Fruit fly (Drosophila melanogaster) whole organism, embryonic: ENCODE data around the gene CG33108.

ENCODE experiments used
- Adf1 ChIP-seq: fragments of 200-800 bp; sonication (Bioruptor generic); IDR thresholded peaks from 2 replicates; pipeline ENCODE4 v1.3.6; 2022; ENCODE audit warnings: missing biosample characterization, missing genetic modification characterization
- Aef1 ChIP-seq: fragments of 200-800 bp; sonication (Bioruptor generic); IDR thresholded peaks from 3 replicates; pipeline ENCODE4 v1.3.6; 2022; ENCODE audit warnings: missing biosample characterization, missing genetic modification characterization
- Bdp1 ChIP-seq: fragments of 200-800 bp; sonication (Bioruptor generic); optimal IDR thresholded peaks from 3 replicates; lab custom pipeline; 2016; ENCODE audit warnings: missing biosample characterization, missing genetic modification characterization
- Bteb2 ChIP-seq: fragments of 200-800 bp; sonication (Bioruptor generic); optimal IDR thresholded peaks from 2 replicates; lab custom pipeline; 2016; ENCODE audit warnings: missing biosample characterization, missing genetic modification characterization
- CG10209 ChIP-seq: fragments of 200-800 bp; sonication (Bioruptor generic); optimal IDR thresholded peaks from 3 replicates; lab custom pipeline; 2017; ENCODE audit warnings: missing biosample characterization, mild to moderate bottlenecking, missing genetic modification characterization, missing genetic modification reagents
- CG1024 ChIP-seq: fragments of 200-800 bp; sonication (Bioruptor generic); IDR thresholded peaks from 2 replicates; pipeline ENCODE4 v1.3.6; 2022; ENCODE audit warnings: missing biosample characterization, missing genetic modification characterization
- CG10431 ChIP-seq: fragments of 200-800 bp; sonication (Bioruptor generic); optimal IDR thresholded peaks from 3 replicates; lab custom pipeline; 2018; ENCODE audit warnings: missing biosample characterization, mild to moderate bottlenecking, missing genetic modification characterization
- CG10565 ChIP-seq: fragments of 200-800 bp; sonication (Bioruptor generic); optimal IDR thresholded peaks from 3 replicates; lab custom pipeline; 2016; ENCODE audit warnings: missing biosample characterization, mild to moderate bottlenecking, missing genetic modification characterization
- CG11456 ChIP-seq: fragments of 200-800 bp; sonication (Bioruptor generic); IDR thresholded peaks from 3 replicates; pipeline ENCODE4 v1.3.6; 2022; ENCODE audit warnings: missing biosample characterization, missing genetic modification characterization
- CG12236 ChIP-seq: fragments of 200-800 bp; sonication (Bioruptor generic); optimal IDR thresholded peaks from 2 replicates; lab custom pipeline; 2016; ENCODE audit warnings: missing biosample characterization, missing genetic modification characterization
- CG12659 ChIP-seq: fragments of 200-800 bp; sonication (Bioruptor generic); optimal IDR thresholded peaks from 3 replicates; lab custom pipeline; 2017; ENCODE audit warnings: mild to moderate bottlenecking, missing biosample characterization, missing genetic modification reagents, missing genetic modification characterization
- CG13296 ChIP-seq: fragments of 200-800 bp; sonication (Bioruptor generic); optimal IDR thresholded peaks from 3 replicates; lab custom pipeline; 2018; ENCODE audit warnings: missing biosample characterization, mild to moderate bottlenecking, missing genetic modification characterization
- CG18764 ChIP-seq: fragments of 200-800 bp; sonication (Bioruptor generic); optimal IDR thresholded peaks from 3 replicates; lab custom pipeline; 2016; ENCODE audit warnings: missing biosample characterization, missing genetic modification characterization
- CG2120 ChIP-seq: fragments of 200-800 bp; sonication (Bioruptor generic); optimal IDR thresholded peaks from 3 replicates; lab custom pipeline; 2016; ENCODE audit warnings: missing biosample characterization, missing genetic modification characterization
- CG2678 ChIP-seq: fragments of 200-800 bp; sonication (Bioruptor generic); optimal IDR thresholded peaks from 3 replicates; lab custom pipeline; 2019; ENCODE audit warnings: missing biosample characterization, mild to moderate bottlenecking, missing genetic modification characterization, moderate library complexity
- CG32532 ChIP-seq: fragments of 200-800 bp; sonication (Bioruptor generic); IDR thresholded peaks from 2 replicates; pipeline ENCODE4 v1.3.6; 2022; ENCODE audit warnings: missing biosample characterization, missing genetic modification characterization
- CG43689 ChIP-seq: fragments of 200-800 bp; sonication (Bioruptor generic); IDR thresholded peaks from 2 replicates; pipeline ENCODE4 v1.3.6; 2022; ENCODE audit warnings: missing biosample characterization, missing genetic modification characterization
- CG4707 ChIP-seq: fragments of 200-800 bp; sonication (Bioruptor generic); optimal IDR thresholded peaks from 2 replicates; lab custom pipeline; 2018; ENCODE audit warnings: missing biosample characterization, mild to moderate bottlenecking, missing genetic modification characterization, moderate library complexity
- CG4730 ChIP-seq: fragments of 200-800 bp; sonication (Bioruptor generic); IDR thresholded peaks from 2 replicates; pipeline ENCODE4 v1.3.6; 2022; ENCODE audit warnings: missing biosample characterization, missing genetic modification characterization
- CG7928 ChIP-seq: fragments of 200-800 bp; sonication (Bioruptor generic); optimal IDR thresholded peaks from 2 replicates; lab custom pipeline; 2017; ENCODE audit warnings: missing biosample characterization, mild to moderate bottlenecking, missing genetic modification characterization
- CG8924 ChIP-seq: fragments of 200-800 bp; optimal IDR thresholded peaks from 3 replicates; lab custom pipeline; 2019; ENCODE audit warnings: missing biosample characterization, mild to moderate bottlenecking, missing genetic modification characterization, moderate library complexity
- CG9727 ChIP-seq: fragments of 200-800 bp; sonication (Bioruptor generic); optimal IDR thresholded peaks from 3 replicates; lab custom pipeline; 2017; ENCODE audit warnings: missing biosample characterization, mild to moderate bottlenecking, missing genetic modification characterization
- Dp ChIP-seq: fragments of 200-800 bp; sonication (Bioruptor generic); optimal IDR thresholded peaks from 2 replicates; lab custom pipeline; 2018; ENCODE audit warnings: missing biosample characterization, mild to moderate bottlenecking, missing genetic modification characterization, moderate library complexity
- Hmr ChIP-seq: fragments of 200-800 bp; sonication (Bioruptor generic); optimal IDR thresholded peaks from 3 replicates; lab custom pipeline; 2017; ENCODE audit warnings: mild to moderate bottlenecking, missing biosample characterization, missing genetic modification reagents, missing genetic modification characterization
- NfI ChIP-seq: fragments of 200-800 bp; sonication (Bioruptor generic); optimal IDR thresholded peaks from 3 replicates; lab custom pipeline; 2018; ENCODE audit warnings: missing biosample characterization, mild to moderate bottlenecking, missing genetic modification characterization, moderate library complexity
- Pdp1 ChIP-seq, 2 experiments: fragments of 200-800 bp; sonication (Bioruptor generic); optimal IDR thresholded peaks; 3 replicates each; lab custom pipeline; 2016; ENCODE audit warnings: missing biosample characterization in 2 of 2, missing genetic modification characterization in 2 of 2, mild to moderate bottlenecking in 1 of 2, moderate library complexity in 1 of 2
- Rfx ChIP-seq: fragments of 200-800 bp; sonication (Bioruptor generic); IDR thresholded peaks from 2 replicates; pipeline ENCODE4 v1.3.6; 2022; ENCODE audit warnings: missing biosample characterization, missing genetic modification characterization
- Sin3A ChIP-seq: fragments of >200 bp; optimal IDR thresholded peaks from 2 replicates; lab custom pipeline; 2018
- ac ChIP-seq: fragments of 200-800 bp; sonication (Bioruptor generic); optimal IDR thresholded peaks from 3 replicates; lab custom pipeline; 2017; ENCODE audit warnings: missing biosample characterization, mild to moderate bottlenecking, missing genetic modification characterization
- bab2 ChIP-seq: fragments of 200-800 bp; sonication (Bioruptor generic); optimal IDR thresholded peaks from 2 replicates; lab custom pipeline; 2016; ENCODE audit warnings: missing biosample characterization, missing genetic modification characterization
- bowl ChIP-seq: fragments of 200-800 bp; sonication (Bioruptor generic); IDR thresholded peaks from 2 replicates; pipeline ENCODE4 v1.3.6; 2022; ENCODE audit warnings: missing biosample characterization, missing genetic modification characterization
- chif ChIP-seq, 2 experiments: fragments of 200-800 bp; sonication (Bioruptor generic); optimal IDR thresholded peaks; 3 replicates each; lab custom pipeline; 2016; ENCODE audit warnings: missing biosample characterization in 2 of 2, missing genetic modification characterization in 2 of 2
- ems ChIP-seq: fragments of 200-800 bp; sonication (Bioruptor generic); optimal IDR thresholded peaks from 3 replicates; lab custom pipeline; 2016; ENCODE audit warnings: missing biosample characterization, missing genetic modification characterization
- esg ChIP-seq: fragments of 200-800 bp; sonication (Bioruptor generic); conservative IDR thresholded peaks from 2 replicates; pipeline ENCODE4 v1.3.6; 2022; ENCODE audit warnings: missing biosample characterization, missing genetic modification characterization
- eve ChIP-seq, 2 experiments: fragments of >200 bp; optimal IDR thresholded peaks; 2 replicates each; lab custom pipeline; 2017; ENCODE audit warnings: missing biosample characterization in 2 of 2, missing genetic modification characterization in 2 of 2
- eyg ChIP-seq: fragments of 200-800 bp; sonication (Bioruptor generic); optimal IDR thresholded peaks from 3 replicates; lab custom pipeline; 2016; ENCODE audit warnings: missing biosample characterization, missing genetic modification characterization
- fd64A ChIP-seq: fragments of 200-800 bp; sonication (Bioruptor generic); optimal IDR thresholded peaks from 3 replicates; lab custom pipeline; 2018; ENCODE audit warnings: missing biosample characterization, mild to moderate bottlenecking, missing genetic modification characterization
- grn ChIP-seq: fragments of 200-800 bp; sonication (Bioruptor generic); optimal IDR thresholded peaks from 3 replicates; lab custom pipeline; 2017; ENCODE audit warnings: missing biosample characterization, missing genetic modification characterization
- inv ChIP-seq: fragments of 200-800 bp; sonication (Bioruptor generic); IDR thresholded peaks from 2 replicates; pipeline ENCODE4 v1.3.6; 2022; ENCODE audit warnings: missing biosample characterization, missing genetic modification characterization; ENCODE audit not compliant: partially characterized antibody
- knrl ChIP-seq: fragments of 200-800 bp; sonication (Bioruptor generic); IDR thresholded peaks from 3 replicates; pipeline ENCODE4 v1.3.6; 2022; ENCODE audit warnings: missing biosample characterization, missing genetic modification characterization; ENCODE audit not compliant: partially characterized antibody
- psq ChIP-seq: fragments of 200-800 bp; sonication (Bioruptor generic); optimal IDR thresholded peaks from 2 replicates; lab custom pipeline; 2017; ENCODE audit warnings: missing biosample characterization, missing genetic modification characterization
- row ChIP-seq: fragments of 200-800 bp; sonication (Bioruptor generic); IDR thresholded peaks from 3 replicates; pipeline ENCODE4 v1.3.6; 2022; ENCODE audit warnings: missing biosample characterization, missing genetic modification characterization
- sima ChIP-seq: fragments of 200-800 bp; sonication (Bioruptor generic); optimal IDR thresholded peaks from 2 replicates; lab custom pipeline; 2016; ENCODE audit warnings: missing biosample characterization, missing genetic modification characterization
- tll ChIP-seq, 2 experiments: fragments of 200-800 bp in 1 of 2; fragments of >200 bp in 1 of 2; sonication (Bioruptor generic) in 1 of 2; optimal IDR thresholded peaks; 2 replicates each; lab custom pipeline; 2017 to 2019; ENCODE audit warnings: missing biosample characterization in 2 of 2, missing genetic modification characterization in 2 of 2, mild to moderate bottlenecking in 1 of 2, moderate library complexity in 1 of 2
- tx ChIP-seq: fragments of 200-800 bp; sonication (Bioruptor generic); optimal IDR thresholded peaks from 2 replicates; lab custom pipeline; 2016; ENCODE audit warnings: missing biosample characterization, missing genetic modification characterization
- unpg ChIP-seq: fragments of 200-800 bp; sonication (Bioruptor generic); optimal IDR thresholded peaks from 3 replicates; lab custom pipeline; 2018; ENCODE audit warnings: missing biosample characterization, mild to moderate bottlenecking, missing genetic modification characterization, moderate library complexity
- vnd ChIP-seq: fragments of 200-800 bp; sonication (Bioruptor generic); IDR thresholded peaks from 3 replicates; pipeline ENCODE4 v1.3.6; 2022; ENCODE audit warnings: missing biosample characterization, missing genetic modification characterization; ENCODE audit not compliant: partially characterized antibody
- wdn ChIP-seq: fragments of 200-800 bp; sonication (Bioruptor generic); IDR thresholded peaks from 2 replicates; pipeline ENCODE4 v1.3.6; 2022; ENCODE audit warnings: missing biosample characterization, missing genetic modification characterization
- zen ChIP-seq: fragments of 200-800 bp; sonication (Bioruptor generic); optimal IDR thresholded peaks from 3 replicates; lab custom pipeline; 2018; ENCODE audit warnings: missing biosample characterization, mild to moderate bottlenecking, missing genetic modification characterization, moderate library complexity
- zf30C ChIP-seq: fragments of 200-800 bp; sonication (Bioruptor generic); optimal IDR thresholded peaks from 3 replicates; lab custom pipeline; 2018; ENCODE audit warnings: missing biosample characterization, mild to moderate bottlenecking, missing genetic modification characterization

Gene CG33108

dm6 chr3R:24031019-24031824 lies 35.8 kb downstream of the CG33108 start (continued):
- TF ChIP-seq knrl, result no peak
- no peak for TF ChIP-seq Pdp1 (GFP tag; optimal IDR thresholded peaks at IDR 0.05; lab: Kevin White, UChicago)
- TF ChIP-seq CG2120 (GFP tag; lab: Kevin White, UChicago), result no peak
- no peak for TF ChIP-seq CG18764 (GFP tag; lab: Kevin White, UChicago)
- no peak for TF ChIP-seq NfI (GFP tag; lab: Kevin White, UChicago)
- no peak for TF ChIP-seq sima
- no peak for TF ChIP-seq ac (GFP tag; lab: Kevin White, UChicago)
- TF ChIP-seq bab2, result peak; percentile 0
- TF ChIP-seq eyg, result no peak
- no peak for TF ChIP-seq chif (GFP tag; optimal IDR thresholded peaks at IDR 0.05; lab: Kevin White, UChicago)
- no peak for TF ChIP-seq psq
- no peak for TF ChIP-seq Bdp1 (GFP tag; lab: Kevin White, UChicago)
- TF ChIP-seq CG43689 (GFP tag; lab: Robert Waterston, UW), result no peak
- TF ChIP-seq Hmr, result no peak
- TF ChIP-seq esg, result no peak
- no peak for TF ChIP-seq CG2678 (tag; lab: Kevin White, UChicago)
- no peak for TF ChIP-seq tx (GFP tag; lab: Kevin White, UChicago)
- TF ChIP-seq inv (GFP tag; lab: Robert Waterston, UW), result no peak
- no peak for TF ChIP-seq CG10565 (GFP tag; lab: Kevin White, UChicago)
- TF ChIP-seq eve (GFP tag; optimal IDR thresholded peaks at IDR 0.05; lab: Kevin White, UChicago), result no peak
- TF ChIP-seq ems (GFP tag; lab: Kevin White, UChicago), result no peak
- no peak for TF ChIP-seq CG8924 (tag; lab: Kevin White, UChicago)
- TF ChIP-seq wdn (GFP tag; lab: Robert Waterston, UW), result no peak
- no peak for TF ChIP-seq Bteb2 (GFP tag; lab: Kevin White, UChicago)
- peak; percentile 31; the same call in 2 of the 3 replicates for TF ChIP-seq row (GFP tag; lab: Robert Waterston, UW)
- TF ChIP-seq CG10209 (GFP tag; lab: Kevin White, UChicago), result no peak
- no peak for TF ChIP-seq CG1024 (GFP tag; lab: Robert Waterston, UW)
- no peak for TF ChIP-seq grn (GFP tag; lab: Kevin White, UChicago)
- no peak for TF ChIP-seq unpg (GFP tag; lab: Kevin White, UChicago)
- TF ChIP-seq bowl (GFP tag; lab: Robert Waterston, UW), result no peak
- no peak for TF ChIP-seq CG4707 (GFP tag; lab: Kevin White, UChicago)
- 0 out of 3 replicates have a peak, but pooled peaks have one; percentile 21 for TF ChIP-seq Aef1 (GFP tag; lab: Robert Waterston, UW)
- TF ChIP-seq CG11456 (GFP tag; lab: Robert Waterston, UW), result 0 out of 3 replicates have a peak, but pooled peaks have one; percentile 36
- TF ChIP-seq CG32532 (GFP tag; lab: Robert Waterston, UW), result peak; percentile 52; the same call in 1 of the 2 replicates
- no peak for TF ChIP-seq fd64A (GFP tag; lab: Kevin White, UChicago)
- no peak for TF ChIP-seq zen (tag; lab: Kevin White, UChicago)
- no peak for TF ChIP-seq CG12659 (GFP tag; lab: Kevin White, UChicago)
- peak; percentile 9 for TF ChIP-seq CG9727 (GFP tag; lab: Kevin White, UChicago)
- TF ChIP-seq vnd (GFP tag; lab: Robert Waterston, UW), result no peak
- no peak for TF ChIP-seq Dp
- TF ChIP-seq CG7928, result no peak
- no peak for TF ChIP-seq Rfx (GFP tag; lab: Robert Waterston, UW)
- TF ChIP-seq CG13296, result peak; percentile 1
- peak; percentile 80 for TF ChIP-seq zf30C (GFP tag; lab: Kevin White, UChicago)
- no peak for TF ChIP-seq CG12236 (GFP tag; lab: Kevin White, UChicago)
- TF ChIP-seq Sin3A (lab: Kevin White, UChicago), result no peak
- no peak for TF ChIP-seq CG4730 (GFP tag; lab: Robert Waterston, UW)
- no peak for TF ChIP-seq tll (GFP tag; optimal IDR thresholded peaks at IDR 0.05; lab: Kevin White, UChicago)
- TF ChIP-seq Adf1 (GFP tag; lab: Robert Waterston, UW), result peak; percentile 17; the same call in 1 of the 2 replicates
- TF ChIP-seq CG10431, result no peak
